Worm (Caenorhabditis elegans): ENCODE measurements around the gene nhr-288.

The nhr-288 gene

ce11 chrV:18346080-18346479 is 36.4 kb downstream of the nhr-288 start (continued):
- TF ChIP-seq nhr-120 (GFP tag; IDR thresholded peaks at IDR 0.05), result no peak
- no peak for TF ChIP-seq ztf-3 (GFP tag; optimal IDR thresholded peaks at IDR 0.05)
- no peak for TF ChIP-seq nfya-1 (tag; optimal IDR thresholded peaks at IDR 0.05; ENCODE audit: borderline replicate concordance, insufficient read depth)
- no peak for TF ChIP-seq snpc-1.1 (tag; optimal IDR thresholded peaks at IDR 0.05; ENCODE audit: insufficient read depth)
- no peak for TF ChIP-seq F23B12.7 (tag; optimal IDR thresholded peaks at IDR 0.05; ENCODE audit: insufficient read depth)
- TF ChIP-seq mcd-1 (GFP tag; IDR thresholded peaks at IDR 0.05), result peak; percentile 53
- TF ChIP-seq ztf-26 (tag; optimal IDR thresholded peaks at IDR 0.05), result peak; percentile 79
- TF ChIP-seq ZK185.1 (tag; optimal IDR thresholded peaks at IDR 0.05; ENCODE audit: poor library complexity, severe bottlenecking), result no peak
- peak; percentile 88 for TF ChIP-seq dox-1 (GFP tag; IDR thresholded peaks at IDR 0.05)
- TF ChIP-seq nfya-2 (GFP tag; IDR thresholded peaks at IDR 0.05), result no peak
- TF ChIP-seq madf-3 (GFP tag; IDR thresholded peaks at IDR 0.05), result no peak
- TF ChIP-seq ceh-91 (GFP tag; IDR thresholded peaks at IDR 0.05), result no peak
- TF ChIP-seq T26A5.8 (tag; optimal IDR thresholded peaks at IDR 0.05), result no peak
- TF ChIP-seq K12H6.12 (tag; optimal IDR thresholded peaks at IDR 0.05), result no peak
- TF ChIP-seq akir-1 (GFP tag; optimal IDR thresholded peaks at IDR 0.05), result no peak
- TF ChIP-seq ceh-100 (GFP tag; IDR thresholded peaks at IDR 0.05), result no peak
- no peak for TF ChIP-seq F37B4.10 (GFP tag; IDR thresholded peaks at IDR 0.05)
- TF ChIP-seq sptf-2 (GFP tag; optimal IDR thresholded peaks at IDR 0.05), result no peak
- TF ChIP-seq bed-2 (GFP tag; IDR thresholded peaks at IDR 0.05), result no peak
- no peak for TF ChIP-seq Y53F4B.3 (GFP tag; IDR thresholded peaks at IDR 0.05)
- no peak for TF ChIP-seq ztf-18 (tag; optimal IDR thresholded peaks at IDR 0.05)
- TF ChIP-seq pbrm-1 (GFP tag; IDR thresholded peaks at IDR 0.05), result no peak
- TF ChIP-seq Y79H2A.3 (GFP tag; conservative IDR thresholded peaks at IDR 0.05), result no peak
- peak; percentile 73 for TF ChIP-seq F22D6.2 (tag; optimal IDR thresholded peaks at IDR 0.05)
- TF ChIP-seq rcor-1 (GFP tag; IDR thresholded peaks at IDR 0.05), result no peak
- TF ChIP-seq ama-1 (optimal IDR thresholded peaks at IDR 0.05), result no peak
- no peak for TF ChIP-seq ama-1 (GFP tag; optimal IDR thresholded peaks at IDR 0.05)
- 0 out of 2 replicates have a peak, but pooled peaks have one; percentile 13 for TF ChIP-seq let-526 (GFP tag; IDR thresholded peaks at IDR 0.05)
- no peak for TF ChIP-seq mxl-1 (tag; optimal IDR thresholded peaks at IDR 0.05)
- TF ChIP-seq tbp1 (GFP tag; optimal IDR thresholded peaks at IDR 0.05), result peak; percentile 58
- TF ChIP-seq xnd-1 (tag; optimal IDR thresholded peaks at IDR 0.05), result no peak
- TF ChIP-seq F49E8.2 (tag; optimal IDR thresholded peaks at IDR 0.05; ENCODE audit: insufficient read depth), result no peak
- no peak for TF ChIP-seq unc-130 (GFP tag; optimal IDR thresholded peaks at IDR 0.05)
- TF ChIP-seq Y95B8A.8 (GFP tag; IDR thresholded peaks at IDR 0.05), result no peak
- TF ChIP-seq madf-6 (GFP tag; IDR thresholded peaks at IDR 0.05), result no peak
- TF ChIP-seq F10E7.11 (tag; optimal IDR thresholded peaks at IDR 0.05), result no peak
- no peak for TF ChIP-seq lin-35 (GFP tag; optimal IDR thresholded peaks at IDR 0.05)

- 0 out of 2 replicates have a peak, but pooled peaks have one; percentile 47 for TF ChIP-seq lin-26 (GFP tag; IDR thresholded peaks at IDR 0.05)
- no peak for TF ChIP-seq repo-1 (tag; optimal IDR thresholded peaks at IDR 0.05)
- no peak for TF ChIP-seq efl-1 (GFP tag; optimal IDR thresholded peaks at IDR 0.05)
- TF ChIP-seq rpc-1 (optimal IDR thresholded peaks at IDR 0.05), result peak; percentile 33
- peak; percentile 63 for TF ChIP-seq rpc-1 (tag; optimal IDR thresholded peaks at IDR 0.05)
- no peak for TF ChIP-seq lsl-1 (GFP tag; optimal IDR thresholded peaks at IDR 0.05)
- peak; percentile 68 for TF ChIP-seq tbp1 (GFP tag; optimal IDR thresholded peaks at IDR 0.05)
- TF ChIP-seq egl-18 (GFP tag; IDR thresholded peaks at IDR 0.05), result no peak
- TF ChIP-seq somi-1 (GFP tag; optimal IDR thresholded peaks at IDR 0.05), result no peak
- TF ChIP-seq dox-1 (GFP tag; IDR thresholded peaks at IDR 0.05), result no peak
- TF ChIP-seq mcd-1 (GFP tag; IDR thresholded peaks at IDR 0.05), result no peak
- peak; percentile 18 for TF ChIP-seq ztf-18 (tag; optimal IDR thresholded peaks at IDR 0.05)
- TF ChIP-seq D2030.7 (GFP tag; IDR thresholded peaks at IDR 0.05), result peak; percentile 38
- no peak for TF ChIP-seq lin-35 (GFP tag; optimal IDR thresholded peaks at IDR 0.05)
- TF ChIP-seq F49E8.2 (tag; optimal IDR thresholded peaks at IDR 0.05; ENCODE audit: insufficient read depth), result no peak
- TF ChIP-seq snpc-1.1 (tag; optimal IDR thresholded peaks at IDR 0.05; ENCODE audit: insufficient read depth), result no peak
- TF ChIP-seq madf-3 (GFP tag; IDR thresholded peaks at IDR 0.05), result 0 out of 2 replicates have a peak, but pooled peaks have one; percentile 43
- peak; percentile 31 for TF ChIP-seq B0261.1 (tag; optimal IDR thresholded peaks at IDR 0.05)
- no peak for TF ChIP-seq attf-6 (GFP tag; IDR thresholded peaks at IDR 0.05)
- TF ChIP-seq tlf-1 (GFP tag; optimal IDR thresholded peaks at IDR 0.05), result no peak
- TF ChIP-seq hmg-1.2 (GFP tag; IDR thresholded peaks at IDR 0.05), result no peak
These were observed 38.3 kb downstream of the nhr-288 start for ce11 chrV:18344194-18344593.

Measured in whole organism, young adult.